Worm (Caenorhabditis elegans) whole organism, L1 larva: ENCODE data around the gene der-2.

Experiments used
- elt-2 ChIP-seq: sonication (generic microtip); optimal IDR thresholded peaks from 2 replicates; lab custom pipeline; 2016; ENCODE audit warnings: missing genetic modification characterization, mild to moderate bottlenecking, inconsistent platforms, missing compliant biosample characterization, missing genetic modification reagents
- nhr-237 ChIP-seq: fragments of 150-350 bp; optimal IDR thresholded peaks from 2 replicates; lab custom pipeline; 2014; ENCODE audit warnings: missing biosample characterization, missing genetic modification characterization
- nhr-85 ChIP-seq: sonication (generic microtip); peaks from one replicate; lab custom pipeline; 2016; ENCODE audit warnings: missing genetic modification characterization, inconsistent platforms, missing compliant biosample characterization
- snpc-4 ChIP-seq: fragments of 150-350 bp; optimal IDR thresholded peaks from 2 replicates; lab custom pipeline; 2014; ENCODE audit warnings: missing biosample characterization, missing genetic modification characterization
- ztf-11 ChIP-seq, 2 experiments: sonication (generic microtip); optimal IDR thresholded peaks; 2 replicates each; lab custom pipeline; 2016 to 2017; ENCODE audit warnings: missing genetic modification characterization in 2 of 2, missing biosample characterization in 1 of 2, missing compliant biosample characterization in 1 of 2

DNA sequence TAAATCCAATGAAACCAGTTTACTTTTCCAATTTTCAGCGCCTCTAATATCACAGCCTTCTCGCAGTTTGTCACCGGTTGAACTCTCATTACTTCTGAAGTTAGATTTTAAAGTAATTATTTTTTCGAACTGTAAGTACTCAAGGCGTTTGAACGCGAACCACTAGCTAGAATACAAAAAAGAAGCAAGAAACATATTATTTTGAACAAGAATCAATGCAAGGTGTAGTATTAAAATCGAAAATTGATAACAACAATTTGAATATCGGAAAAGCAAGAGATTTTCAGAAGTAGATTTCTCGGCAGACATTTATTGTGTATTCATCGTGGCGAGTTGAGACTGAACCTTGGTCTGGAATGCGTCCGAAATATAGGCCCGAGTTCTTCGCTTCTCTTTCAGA lies 25.0 kb downstream of the der-2 start, which contains the start of gene exos-9:
- TF ChIP-seq nhr-85 (tag; lab: Kevin White, UChicago), result no peak
- TF ChIP-seq nhr-237 (tag; lab: Kevin White, UChicago), result no peak
- no peak for TF ChIP-seq elt-2
- TF ChIP-seq snpc-4 (tag; lab: Kevin White, UChicago), result no peak
- no peak for TF ChIP-seq ztf-11 (tag; optimal IDR thresholded peaks at IDR 0.05; lab: Kevin White, UChicago)
